Fruit fly (Drosophila melanogaster) whole organism, prepupa: ENCODE data around the gene Sgs3.

Source experiments
- Blimp-1 ChIP-seq: fragments of 200-800 bp; sonication (Bioruptor generic); optimal IDR thresholded peaks from 3 replicates; lab custom pipeline; 2017; ENCODE audit warnings: missing biosample characterization, missing genetic modification characterization, mild to moderate bottlenecking, moderate library complexity, missing genetic modification reagents
- CG11294 ChIP-seq: fragments of 200-800 bp; sonication (Bioruptor generic); IDR thresholded peaks from 2 replicates; pipeline ENCODE4 v1.3.6; 2022; ENCODE audit warnings: missing biosample characterization, missing genetic modification characterization
- CG11902 ChIP-seq: fragments of 200-800 bp; sonication (Bioruptor generic); optimal IDR thresholded peaks from 3 replicates; lab custom pipeline; 2016; ENCODE audit warnings: missing biosample characterization, missing genetic modification characterization
- CG1621 ChIP-seq: fragments of 200-800 bp; sonication (Bioruptor generic); optimal IDR thresholded peaks from 3 replicates; lab custom pipeline; 2018; ENCODE audit warnings: missing biosample characterization, mild to moderate bottlenecking, missing genetic modification characterization
- CG16779 ChIP-seq: fragments of 200-800 bp; sonication (Bioruptor generic); optimal IDR thresholded peaks from 3 replicates; lab custom pipeline; 2017; ENCODE audit warnings: missing biosample characterization, mild to moderate bottlenecking, missing genetic modification characterization
- CG3032 ChIP-seq: fragments of 200-800 bp; optimal IDR thresholded peaks from 2 replicates; lab custom pipeline; 2019; ENCODE audit warnings: missing biosample characterization, mild to moderate bottlenecking, missing genetic modification characterization, moderate library complexity
- CG31627 ChIP-seq: fragments of 200-800 bp; sonication (Bioruptor generic); optimal IDR thresholded peaks from 3 replicates; lab custom pipeline; 2016; ENCODE audit warnings: missing biosample characterization, missing genetic modification characterization
- CG32006 ChIP-seq: fragments of 200-800 bp; sonication (Bioruptor generic); optimal IDR thresholded peaks from 3 replicates; lab custom pipeline; 2017; ENCODE audit warnings: missing biosample characterization, mild to moderate bottlenecking, missing genetic modification characterization
- CG34406 ChIP-seq: fragments of 200-800 bp; sonication (Bioruptor generic); optimal IDR thresholded peaks from 3 replicates; lab custom pipeline; 2016; ENCODE audit warnings: missing biosample characterization, missing genetic modification characterization
- CG3919 ChIP-seq: fragments of 200-800 bp; sonication (Bioruptor generic); optimal IDR thresholded peaks from 3 replicates; lab custom pipeline; 2016; ENCODE audit warnings: missing biosample characterization, missing genetic modification characterization
- CG4318 ChIP-seq: fragments of 200-800 bp; sonication (Bioruptor generic); optimal IDR thresholded peaks from 3 replicates; lab custom pipeline; 2017; ENCODE audit warnings: missing biosample characterization, mild to moderate bottlenecking, missing genetic modification characterization
- CG6163 ChIP-seq: fragments of 200-800 bp; sonication (Bioruptor generic); IDR thresholded peaks from 3 replicates; pipeline ENCODE4 v1.3.6; 2022; ENCODE audit warnings: missing biosample characterization, missing genetic modification characterization
- CG6276 ChIP-seq: fragments of 200-800 bp; sonication (Bioruptor generic); optimal IDR thresholded peaks from 2 replicates; lab custom pipeline; 2017; ENCODE audit warnings: missing biosample characterization, mild to moderate bottlenecking, missing genetic modification characterization
- CG6808 ChIP-seq: fragments of 200-800 bp; sonication (Bioruptor generic); optimal IDR thresholded peaks from 3 replicates; lab custom pipeline; 2017; ENCODE audit warnings: missing biosample characterization, missing genetic modification characterization, mild to moderate bottlenecking, moderate library complexity, missing genetic modification reagents
- CG6854 ChIP-seq: fragments of 200-800 bp; sonication (Bioruptor generic); optimal IDR thresholded peaks from 2 replicates; lab custom pipeline; 2017; ENCODE audit warnings: missing biosample characterization, mild to moderate bottlenecking, missing genetic modification characterization
- CG7368 ChIP-seq: fragments of 200-800 bp; sonication (Bioruptor generic); optimal IDR thresholded peaks from 3 replicates; lab custom pipeline; 2016; ENCODE audit warnings: missing biosample characterization, missing genetic modification characterization
- CG8119 ChIP-seq: fragments of 200-800 bp; sonication (Bioruptor generic); IDR thresholded peaks from 3 replicates; pipeline ENCODE4 v1.3.6; 2022; ENCODE audit warnings: missing biosample characterization, missing genetic modification characterization
- CG8319 ChIP-seq: fragments of 200-800 bp; sonication (Bioruptor generic); optimal IDR thresholded peaks from 3 replicates; lab custom pipeline; 2016; ENCODE audit warnings: missing biosample characterization, missing genetic modification characterization
- CG8632 ChIP-seq: fragments of 200-800 bp; sonication (Bioruptor generic); optimal IDR thresholded peaks from 3 replicates; lab custom pipeline; 2016; ENCODE audit warnings: missing biosample characterization, missing genetic modification characterization
- CG9139 ChIP-seq: fragments of 200-800 bp; sonication (Bioruptor generic); optimal IDR thresholded peaks from 3 replicates; lab custom pipeline; 2017; ENCODE audit warnings: missing biosample characterization, mild to moderate bottlenecking, missing genetic modification characterization
- Eip75B ChIP-seq: fragments of 200-800 bp; sonication (Bioruptor generic); optimal IDR thresholded peaks from 3 replicates; lab custom pipeline; 2016; ENCODE audit warnings: missing biosample characterization, missing genetic modification characterization
- Eip78C ChIP-seq: fragments of 200-800 bp; sonication (Bioruptor generic); peaks from one replicate; lab custom pipeline; 2016; ENCODE audit warnings: missing biosample characterization, missing genetic modification characterization
- Eip93F ChIP-seq: fragments of 200-800 bp; sonication (Bioruptor generic); optimal IDR thresholded peaks from 2 replicates; lab custom pipeline; 2016; ENCODE audit warnings: missing biosample characterization, mild to moderate bottlenecking, missing genetic modification characterization
- Ets96B ChIP-seq: fragments of 200-800 bp; optimal IDR thresholded peaks from 2 replicates; lab custom pipeline; 2019; ENCODE audit warnings: missing biosample characterization, mild to moderate bottlenecking, missing genetic modification characterization, moderate library complexity
- Gug ChIP-seq: fragments of 200-800 bp; sonication (Bioruptor generic); IDR thresholded peaks from 2 replicates; pipeline ENCODE4 v1.3.6; 2022; ENCODE audit warnings: missing biosample characterization, missing genetic modification characterization
- Hr38 ChIP-seq: sonication (Bioruptor generic); optimal IDR thresholded peaks from 2 replicates; lab custom pipeline; 2016; ENCODE audit warnings: missing biosample characterization, missing genetic modification characterization
- Hr39 ChIP-seq: fragments of 200-800 bp; sonication (Bioruptor generic); optimal IDR thresholded peaks from 2 replicates; lab custom pipeline; 2016; ENCODE audit warnings: missing biosample characterization, missing genetic modification characterization
- Hr4 ChIP-seq: fragments of 200-800 bp; sonication (Bioruptor generic); optimal IDR thresholded peaks from 3 replicates; lab custom pipeline; 2016; ENCODE audit warnings: missing biosample characterization, missing genetic modification characterization
- Lpt ChIP-seq: fragments of 200-800 bp; sonication (Bioruptor generic); optimal IDR thresholded peaks from 3 replicates; lab custom pipeline; 2016; ENCODE audit warnings: missing biosample characterization, missing genetic modification characterization
- Met ChIP-seq: fragments of 200-800 bp; sonication (Bioruptor generic); optimal IDR thresholded peaks from 3 replicates; lab custom pipeline; 2016; ENCODE audit warnings: missing biosample characterization, missing genetic modification characterization
- OdsH ChIP-seq: fragments of 200-800 bp; sonication (Bioruptor generic); optimal IDR thresholded peaks from 3 replicates; lab custom pipeline; 2016; ENCODE audit warnings: missing biosample characterization, missing genetic modification characterization
- Smox ChIP-seq: fragments of 200-800 bp; sonication (Bioruptor generic); optimal IDR thresholded peaks from 3 replicates; lab custom pipeline; 2016; ENCODE audit warnings: missing biosample characterization, missing genetic modification characterization
- Sox102F ChIP-seq: fragments of 200-800 bp; sonication (Bioruptor generic); optimal IDR thresholded peaks from 2 replicates; lab custom pipeline; 2016; ENCODE audit warnings: missing biosample characterization, mild to moderate bottlenecking, missing genetic modification characterization
- Sox14 ChIP-seq: fragments of 200-800 bp; sonication (Bioruptor generic); optimal IDR thresholded peaks from 3 replicates; lab custom pipeline; 2016; ENCODE audit warnings: missing biosample characterization, missing genetic modification characterization
- Sox15 ChIP-seq: fragments of 200-800 bp; sonication (Bioruptor generic); optimal IDR thresholded peaks from 3 replicates; lab custom pipeline; 2016; ENCODE audit warnings: missing biosample characterization, missing genetic modification characterization
- achi ChIP-seq: fragments of 200-800 bp; sonication (Bioruptor generic); optimal IDR thresholded peaks from 3 replicates; lab custom pipeline; 2016; ENCODE audit warnings: missing biosample characterization, missing genetic modification characterization
- cyc ChIP-seq: fragments of 200-800 bp; sonication (Bioruptor generic); optimal IDR thresholded peaks from 3 replicates; lab custom pipeline; 2016; ENCODE audit warnings: missing biosample characterization, missing genetic modification characterization
- dac ChIP-seq: fragments of 200-800 bp; sonication (Bioruptor generic); optimal IDR thresholded peaks from 2 replicates; lab custom pipeline; 2017; ENCODE audit warnings: missing biosample characterization, mild to moderate bottlenecking, missing genetic modification characterization
- dsx ChIP-seq: fragments of 200-800 bp; optimal IDR thresholded peaks from 3 replicates; lab custom pipeline; 2019; ENCODE audit warnings: missing biosample characterization, mild to moderate bottlenecking, missing genetic modification characterization, moderate library complexity; ENCODE audit not compliant: poor library complexity, severe bottlenecking
- esn ChIP-seq: fragments of 200-800 bp; sonication (Bioruptor generic); optimal IDR thresholded peaks from 2 replicates; lab custom pipeline; 2016; ENCODE audit warnings: missing biosample characterization, mild to moderate bottlenecking, missing genetic modification characterization, moderate library complexity
- fd85E ChIP-seq: fragments of 200-800 bp; sonication (Bioruptor generic); optimal IDR thresholded peaks from 3 replicates; lab custom pipeline; 2016; ENCODE audit warnings: missing biosample characterization, missing genetic modification characterization
- fkh ChIP-seq: fragments of 200-800 bp; sonication (Bioruptor generic); optimal IDR thresholded peaks from 3 replicates; lab custom pipeline; 2017; ENCODE audit warnings: missing biosample characterization, mild to moderate bottlenecking, missing genetic modification characterization, moderate library complexity
- lz ChIP-seq: fragments of 200-800 bp; sonication (Bioruptor generic); optimal IDR thresholded peaks from 3 replicates; lab custom pipeline; 2016; ENCODE audit warnings: missing biosample characterization, missing genetic modification characterization
- net ChIP-seq: fragments of 200-800 bp; sonication (Bioruptor generic); optimal IDR thresholded peaks from 3 replicates; lab custom pipeline; 2016; ENCODE audit warnings: missing biosample characterization, missing genetic modification characterization
- pdm3 ChIP-seq: fragments of 200-800 bp; sonication (Bioruptor generic); optimal IDR thresholded peaks from 3 replicates; lab custom pipeline; 2016; ENCODE audit warnings: missing biosample characterization, missing genetic modification characterization
- spab ChIP-seq: fragments of 200-800 bp; sonication (Bioruptor generic); optimal IDR thresholded peaks from 2 replicates; lab custom pipeline; 2017; ENCODE audit warnings: missing biosample characterization, mild to moderate bottlenecking, missing genetic modification characterization, missing genetic modification reagents
- ss ChIP-seq, 2 experiments: fragments of 200-800 bp; sonication (Bioruptor generic); optimal IDR thresholded peaks; 2 replicates in 1 of 2; 3 replicates in 1 of 2; lab custom pipeline; 2017 to 2018; ENCODE audit warnings: mild to moderate bottlenecking in 2 of 2, missing biosample characterization in 2 of 2, missing genetic modification characterization in 2 of 2, moderate library complexity in 1 of 2
- topi ChIP-seq: fragments of 200-800 bp; sonication (Bioruptor generic); optimal IDR thresholded peaks from 3 replicates; lab custom pipeline; 2016; ENCODE audit warnings: missing biosample characterization, missing genetic modification characterization

Sgs3 gene

DNA sequence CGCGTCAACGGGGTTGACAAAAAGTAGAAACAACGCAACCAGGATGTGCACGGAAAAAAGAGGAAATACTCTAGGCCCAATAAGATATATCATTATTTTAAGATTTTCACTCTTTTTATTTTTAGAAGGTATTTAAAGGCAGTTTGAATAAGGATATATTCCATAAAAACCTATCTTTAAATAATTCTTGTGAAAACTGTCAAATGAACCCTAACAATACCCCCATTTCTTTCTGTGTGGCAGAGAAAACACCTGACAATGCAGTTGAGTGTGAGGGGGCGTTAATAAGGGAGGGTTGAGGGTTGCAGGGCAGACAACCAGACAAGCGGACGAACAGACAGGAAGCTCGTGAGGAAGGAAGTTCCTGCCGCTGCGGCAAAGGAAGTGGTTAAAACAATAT, 39.9 kb downstream of the Sgs3 start (continued):
- TF ChIP-seq ss (GFP tag; optimal IDR thresholded peaks at IDR 0.05; lab: Kevin White, UChicago) (peak; percentile 21 to 64), Lpt (GFP tag; lab: Kevin White, UChicago) (no peak), dsx (peak; percentile 51), Blimp-1 (GFP tag; lab: Kevin White, UChicago) (no peak), Met (GFP tag; lab: Kevin White, UChicago) (peak; percentile 48), spab (GFP tag; lab: Kevin White, UChicago) (peak; percentile 47), CG9139 (GFP tag; lab: Kevin White, UChicago) (no peak), CG3919 (peak; percentile 65), Sox15 (peak; percentile 16), cyc (GFP tag; lab: Kevin White, UChicago) (peak; percentile 52), CG11294 (no peak), topi (peak; percentile 63), CG3032 (peak; percentile 50), Eip93F (no peak), CG6808 (peak; percentile 58), Hr39 (GFP tag; lab: Kevin White, UChicago) (peak; percentile 36), CG8319 (no peak), CG8119 (GFP tag; lab: Robert Waterston, UW) (peak; percentile 68), CG6276 (peak; percentile 56), CG8632 (GFP tag; lab: Kevin White, UChicago) (peak; percentile 48), achi (GFP tag; lab: Kevin White, UChicago) (peak; percentile 51), CG11902 (GFP tag; lab: Kevin White, UChicago) (peak; percentile 10), Sox14 (GFP tag; lab: Kevin White, UChicago) (peak; percentile 53), CG31627 (GFP tag; lab: Kevin White, UChicago) (peak; percentile 53), CG7368 (GFP tag; lab: Kevin White, UChicago) (peak; percentile 12), dac (GFP tag; lab: Kevin White, UChicago) (peak; percentile 34)

DNA sequence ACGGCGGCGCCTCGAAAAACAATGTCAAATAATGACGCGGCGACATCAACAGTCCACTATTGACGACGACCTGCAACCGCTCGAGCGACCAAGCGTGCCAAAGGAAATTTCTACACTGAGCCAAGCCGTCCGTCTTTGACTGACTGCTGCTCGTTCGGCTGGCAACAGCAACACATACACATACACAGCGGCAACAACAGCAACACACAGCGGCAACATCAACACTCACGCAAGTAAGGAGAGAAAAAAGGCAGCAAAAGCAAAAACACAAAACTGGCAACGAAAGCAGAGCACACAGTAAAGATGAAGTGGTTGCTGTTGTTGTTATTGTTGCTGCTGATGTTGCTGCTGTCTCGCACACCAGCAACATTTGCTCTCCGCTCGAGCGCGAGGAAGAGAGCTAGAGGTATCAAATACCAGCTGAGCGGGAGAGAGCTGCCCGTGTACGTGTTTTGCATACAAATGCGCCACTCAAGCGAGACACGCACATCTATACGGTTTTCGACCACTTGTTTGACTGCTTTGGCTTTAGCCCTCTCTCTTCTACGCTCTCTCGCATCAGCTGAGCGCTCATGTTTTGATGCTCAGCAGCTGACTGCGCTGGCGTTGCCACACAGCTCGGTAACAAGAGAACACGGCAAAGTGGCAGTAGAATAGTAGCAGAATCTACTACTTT, 41.1 kb downstream of the Sgs3 start:
- peak; percentile 72 for TF ChIP-seq CG6854 (GFP tag; lab: Kevin White, UChicago)
- peak; percentile 85 for TF ChIP-seq CG16779 (tag; lab: Kevin White, UChicago)
- TF ChIP-seq dac (GFP tag; lab: Kevin White, UChicago) = peak; percentile 11
- TF ChIP-seq CG1621 (tag; lab: Kevin White, UChicago) = peak; percentile 71
- 0 out of 2 replicates have a peak, but pooled peaks have one; percentile 26 for TF ChIP-seq Gug (GFP tag; lab: Robert Waterston, UW)
- TF ChIP-seq pdm3 = peak; percentile 15
- no peak for TF ChIP-seq cyc (GFP tag; lab: Kevin White, UChicago)
- peak; percentile 2 for TF ChIP-seq lz (GFP tag; lab: Kevin White, UChicago)
- peak; percentile 58 for TF ChIP-seq Eip75B
- peak; percentile 28 for TF ChIP-seq Met (GFP tag; lab: Kevin White, UChicago)
- peak; percentile 77 for TF ChIP-seq CG6276
- TF ChIP-seq Eip78C (GFP tag; lab: Kevin White, UChicago) = peak; percentile 90
- peak; percentile 82 for TF ChIP-seq CG6163 (GFP tag; lab: Robert Waterston, UW)
- peak; percentile 31 for TF ChIP-seq CG34406 (GFP tag; lab: Kevin White, UChicago)
- no peak for TF ChIP-seq OdsH (GFP tag; lab: Kevin White, UChicago)
- peak; percentile 37 for TF ChIP-seq Blimp-1 (GFP tag; lab: Kevin White, UChicago)
- peak; percentile 65 for TF ChIP-seq fd85E (GFP tag; lab: Kevin White, UChicago)
- peak; percentile 62 for TF ChIP-seq CG6808
- TF ChIP-seq Sox102F (GFP tag; lab: Kevin White, UChicago) = peak; percentile 68
- TF ChIP-seq Hr38 (GFP tag; lab: Kevin White, UChicago) = no peak
- TF ChIP-seq CG3919 = peak; percentile 77
- TF ChIP-seq CG4318 = no peak
- peak; percentile 71 for TF ChIP-seq fkh (GFP tag; lab: Kevin White, UChicago)
- peak; percentile 33 for TF ChIP-seq esn
- peak; percentile 82 for TF ChIP-seq Lpt (GFP tag; lab: Kevin White, UChicago)
- TF ChIP-seq Sox14 (GFP tag; lab: Kevin White, UChicago) = peak; percentile 37
- peak; percentile 43 for TF ChIP-seq CG7368 (GFP tag; lab: Kevin White, UChicago)
- TF ChIP-seq CG32006 (GFP tag; lab: Kevin White, UChicago) = peak; percentile 54
- peak; percentile 27 for TF ChIP-seq CG3032
- TF ChIP-seq CG11902 (GFP tag; lab: Kevin White, UChicago) = no peak
- TF ChIP-seq Ets96B (tag; lab: Kevin White, UChicago) = peak; percentile 55
- no peak for TF ChIP-seq Smox (GFP tag; lab: Kevin White, UChicago)
- TF ChIP-seq net = peak; percentile 81
- peak; percentile 83 for TF ChIP-seq dsx
- no peak for TF ChIP-seq Hr4
- TF ChIP-seq Sox15 = no peak
